Worm (Caenorhabditis elegans): ENCODE measurements around the gene gfl-1.

gfl-1 gene

ce11 chrIV:11475080-11475479, 46.0 kb upstream of the gfl-1 start:
- no peak for TF ChIP-seq hlh-1 (tag; optimal IDR thresholded peaks at IDR 0.05)
- TF ChIP-seq bed-3 (GFP tag; optimal IDR thresholded peaks at IDR 0.05) = no peak
- TF ChIP-seq elt-1 (tag; optimal IDR thresholded peaks at IDR 0.05; ENCODE audit: borderline replicate concordance, insufficient read depth) = no peak
- TF ChIP-seq lin-13 (tag; optimal IDR thresholded peaks at IDR 0.05) = no peak
- no peak for TF ChIP-seq blmp-1 (tag; optimal IDR thresholded peaks at IDR 0.05)
- TF ChIP-seq drap-1 (GFP tag; optimal IDR thresholded peaks at IDR 0.05) = no peak
- no peak for TF ChIP-seq nhr-76 (tag; optimal IDR thresholded peaks at IDR 0.05)

ce11 chrIV:11479095-11479494, 42.0 kb upstream of the gfl-1 start, which contains the start of gene catp-8:
Gene catp-8, minus strand, starts transcription at chrIV:11479251.
- TF ChIP-seq ceh-83 (GFP tag; optimal IDR thresholded peaks at IDR 0.05) (no peak), M03D4.4 (tag; optimal IDR thresholded peaks at IDR 0.05) (no peak), cnd-1 (tag; optimal IDR thresholded peaks at IDR 0.05) (no peak), mls-2 (tag; optimal IDR thresholded peaks at IDR 0.05) (no peak), nhr-28 (tag; optimal IDR thresholded peaks at IDR 0.05) (no peak), tbx-8 (GFP tag; optimal IDR thresholded peaks at IDR 0.05) (no peak), snpc-4 (tag; optimal IDR thresholded peaks at IDR 0.05) (no peak), mab-5 (tag; optimal IDR thresholded peaks at IDR 0.05) (no peak), nhr-237 (tag; optimal IDR thresholded peaks at IDR 0.05) (no peak), lsy-2 (tag; optimal IDR thresholded peaks at IDR 0.05) (no peak), mep-1 (tag; optimal IDR thresholded peaks at IDR 0.05) (no peak), elt-1 (tag; optimal IDR thresholded peaks at IDR 0.05; ENCODE audit: borderline replicate concordance, insufficient read depth) (no peak), unc-62 (GFP tag; optimal IDR thresholded peaks at IDR 0.05) (no peak), ztf-11 (tag; optimal IDR thresholded peaks at IDR 0.05) (no peak), sem-2 (GFP tag; optimal IDR thresholded peaks at IDR 0.05) (no peak)

- TF ChIP-seq nhr-237 (tag; optimal IDR thresholded peaks at IDR 0.05) (peak; percentile 34), ham-2 (GFP tag; optimal IDR thresholded peaks at IDR 0.05) (no peak), ztf-11 (tag; optimal IDR thresholded peaks at IDR 0.05) (no peak), mep-1 (tag; optimal IDR thresholded peaks at IDR 0.05) (peak; percentile 75), ces-1 (GFP tag; optimal IDR thresholded peaks at IDR 0.05) (peak; percentile 49), lsy-2 (tag; optimal IDR thresholded peaks at IDR 0.05) (peak; percentile 55), mls-2 (tag; optimal IDR thresholded peaks at IDR 0.05) (peak; percentile 11), mab-5 (tag; optimal IDR thresholded peaks at IDR 0.05) (peak; percentile 72), lin-13 (tag; optimal IDR thresholded peaks at IDR 0.05) (peak; percentile 45), ceh-39 (tag; optimal IDR thresholded peaks at IDR 0.05) (no peak)
Measured at ce11 chrIV:11480027-11480896, 40.8 kb upstream of the gfl-1 start, which contains the start of the genes mbf-1 and nse-4. Gene mbf-1, minus strand, starts transcription at chrIV:11480369. Gene nse-4, plus strand, starts transcription at chrIV:11480846.

ce11 chrIV:11486859-11487258, 34.2 kb upstream of the gfl-1 start:
- TF ChIP-seq M03D4.4 (tag; optimal IDR thresholded peaks at IDR 0.05) = no peak
- TF ChIP-seq ham-2 (GFP tag; optimal IDR thresholded peaks at IDR 0.05) = no peak
- TF ChIP-seq elt-3 (tag; optimal IDR thresholded peaks at IDR 0.05) = no peak
- no peak for TF ChIP-seq mep-1 (tag; optimal IDR thresholded peaks at IDR 0.05)
- TF ChIP-seq ces-1 (GFP tag; optimal IDR thresholded peaks at IDR 0.05) = no peak
- no peak for TF ChIP-seq unc-39 (tag; optimal IDR thresholded peaks at IDR 0.05)
- TF ChIP-seq sptf-1 (tag; optimal IDR thresholded peaks at IDR 0.05) = no peak
- no peak for TF ChIP-seq snpc-4 (tag; optimal IDR thresholded peaks at IDR 0.05)
- TF ChIP-seq sem-2 (GFP tag; optimal IDR thresholded peaks at IDR 0.05) = no peak
- no peak for TF ChIP-seq ztf-11 (tag; optimal IDR thresholded peaks at IDR 0.05)
- no peak for TF ChIP-seq ceh-83 (GFP tag; optimal IDR thresholded peaks at IDR 0.05)
- TF ChIP-seq bed-3 (GFP tag; optimal IDR thresholded peaks at IDR 0.05) = no peak
- no peak for TF ChIP-seq ceh-43 (GFP tag; optimal IDR thresholded peaks at IDR 0.05)
- no peak for TF ChIP-seq elt-1 (tag; optimal IDR thresholded peaks at IDR 0.05; ENCODE audit: borderline replicate concordance, insufficient read depth)
- no peak for TF ChIP-seq flh-1 (GFP tag; optimal IDR thresholded peaks at IDR 0.05)
- no peak for TF ChIP-seq nhr-12 (tag; optimal IDR thresholded peaks at IDR 0.05)

All from whole organism, mixed stage, embryonic.